Worm (Caenorhabditis elegans) whole organism, L4/young adult: ENCODE data around the gene C16A3.6.

ENCODE experiments used
- W03F9.2 ChIP-seq: fragments of 150-350 bp; optimal IDR thresholded peaks from 2 replicates; lab custom pipeline; 2014; ENCODE audit warnings: missing biosample characterization, missing genetic modification characterization
- dao-5 ChIP-seq: sonication (generic microtip); optimal IDR thresholded peaks from 2 replicates; lab custom pipeline; 2016; ENCODE audit warnings: missing genotype, missing genetic modification characterization, moderate library complexity, missing compliant biosample characterization
- him-1 ChIP-seq: sonication (generic microtip); optimal IDR thresholded peaks from 2 replicates; lab custom pipeline; 2016; ENCODE audit warnings: missing genotype, missing genetic modification reagents, missing genetic modification characterization, missing compliant biosample characterization

ce11 chrIII:6427205-6427604, 48.2 kb downstream of the C16A3.6 start, which contains the start of gene C05D11.8:
- TF ChIP-seq him-1 (tag; lab: Kevin White, UChicago) (no peak), W03F9.2 (tag; lab: Kevin White, UChicago) (no peak), dao-5 (tag; lab: Kevin White, UChicago) (no peak)
